Fruit fly (Drosophila melanogaster) whole organism, embryonic: ENCODE data around the gene Cul6.

Source experiments
- Aef1 ChIP-seq: fragments of 200-800 bp; sonication (Bioruptor generic); IDR thresholded peaks from 3 replicates; pipeline ENCODE4 v1.3.6; 2022; ENCODE audit warnings: missing biosample characterization, missing genetic modification characterization
- Atf-2 ChIP-seq: fragments of 200-800 bp; sonication (Bioruptor generic); optimal IDR thresholded peaks from 2 replicates; lab custom pipeline; 2016; ENCODE audit warnings: missing biosample characterization, missing genetic modification characterization
- CG1024 ChIP-seq: fragments of 200-800 bp; sonication (Bioruptor generic); IDR thresholded peaks from 2 replicates; pipeline ENCODE4 v1.3.6; 2022; ENCODE audit warnings: missing biosample characterization, missing genetic modification characterization
- CG10979 ChIP-seq: fragments of 200-800 bp; sonication (Bioruptor generic); optimal IDR thresholded peaks from 2 replicates; lab custom pipeline; 2018; ENCODE audit warnings: missing biosample characterization, mild to moderate bottlenecking, missing genetic modification characterization, moderate library complexity
- CG11456 ChIP-seq: fragments of 200-800 bp; sonication (Bioruptor generic); IDR thresholded peaks from 3 replicates; pipeline ENCODE4 v1.3.6; 2022; ENCODE audit warnings: missing biosample characterization, missing genetic modification characterization
- CG11695 ChIP-seq: fragments of 200-800 bp; sonication (Bioruptor generic); IDR thresholded peaks from 3 replicates; pipeline ENCODE4 v1.3.6; 2022; ENCODE audit warnings: missing biosample characterization, missing genetic modification characterization
- CG12155 ChIP-seq: fragments of 200-800 bp; sonication (Bioruptor generic); optimal IDR thresholded peaks from 3 replicates; lab custom pipeline; 2016; ENCODE audit warnings: missing biosample characterization, missing genetic modification characterization
- CG12219 ChIP-seq: fragments of 200-800 bp; sonication (Bioruptor generic); optimal IDR thresholded peaks from 3 replicates; lab custom pipeline; 2018; ENCODE audit warnings: missing biosample characterization, mild to moderate bottlenecking, missing genetic modification characterization
- CG1233 ChIP-seq: fragments of 200-800 bp; sonication (Bioruptor generic); optimal IDR thresholded peaks from 4 replicates; lab custom pipeline; 2018; ENCODE audit warnings: missing biosample characterization, mild to moderate bottlenecking, missing genetic modification characterization
- CG12769 ChIP-seq: fragments of 200-800 bp; sonication (Bioruptor generic); optimal IDR thresholded peaks from 2 replicates; lab custom pipeline; 2019; ENCODE audit warnings: missing biosample characterization, mild to moderate bottlenecking, missing genetic modification characterization, moderate library complexity
- CG14014 ChIP-seq: fragments of 200-800 bp; sonication (Bioruptor generic); IDR thresholded peaks from 2 replicates; pipeline ENCODE4 v1.3.6; 2022; ENCODE audit warnings: missing biosample characterization, missing genetic modification characterization
- CG14441 ChIP-seq: fragments of 200-800 bp; sonication (Bioruptor generic); IDR thresholded peaks from 2 replicates; pipeline ENCODE4 v1.3.6; 2022; ENCODE audit warnings: missing biosample characterization, missing genetic modification characterization
- CG1603 ChIP-seq: fragments of 200-800 bp; sonication (Bioruptor generic); optimal IDR thresholded peaks from 2 replicates; lab custom pipeline; 2019; ENCODE audit warnings: missing biosample characterization, mild to moderate bottlenecking, missing genetic modification characterization, moderate library complexity
- CG18599 ChIP-seq: fragments of 200-800 bp; sonication (Bioruptor generic); optimal IDR thresholded peaks from 3 replicates; lab custom pipeline; 2017; ENCODE audit warnings: missing biosample characterization, missing genetic modification characterization, mild to moderate bottlenecking, moderate library complexity, missing genetic modification reagents
- CG18619 ChIP-seq: fragments of 200-800 bp; sonication (Bioruptor generic); optimal IDR thresholded peaks from 3 replicates; lab custom pipeline; 2017; ENCODE audit warnings: missing biosample characterization, mild to moderate bottlenecking, missing genetic modification characterization
- CG2678 ChIP-seq: fragments of 200-800 bp; sonication (Bioruptor generic); optimal IDR thresholded peaks from 3 replicates; lab custom pipeline; 2019; ENCODE audit warnings: missing biosample characterization, mild to moderate bottlenecking, missing genetic modification characterization, moderate library complexity
- CG30020 ChIP-seq: fragments of 200-800 bp; optimal IDR thresholded peaks from 2 replicates; lab custom pipeline; 2019; ENCODE audit warnings: missing biosample characterization, mild to moderate bottlenecking, missing genetic modification characterization, moderate library complexity
- CG32532 ChIP-seq: fragments of 200-800 bp; sonication (Bioruptor generic); IDR thresholded peaks from 2 replicates; pipeline ENCODE4 v1.3.6; 2022; ENCODE audit warnings: missing biosample characterization, missing genetic modification characterization
- CG34376 ChIP-seq: fragments of 200-800 bp; sonication (Bioruptor generic); optimal IDR thresholded peaks from 2 replicates; lab custom pipeline; 2018; ENCODE audit warnings: missing biosample characterization, mild to moderate bottlenecking, missing genetic modification characterization
- CG7745 ChIP-seq: fragments of 200-800 bp; sonication (Bioruptor generic); optimal IDR thresholded peaks from 2 replicates; lab custom pipeline; 2018; ENCODE audit warnings: missing biosample characterization, mild to moderate bottlenecking, missing genetic modification characterization, moderate library complexity
- CHES-1-like ChIP-seq: fragments of 200-800 bp; sonication (Bioruptor generic); optimal IDR thresholded peaks from 2 replicates; lab custom pipeline; 2016; ENCODE audit warnings: missing biosample characterization, missing genetic modification characterization
- D ChIP-seq, 2 experiments: fragments of 200-800 bp in 1 of 2; fragments of >200 bp in 1 of 2; sonication (Bioruptor generic) in 1 of 2; optimal IDR thresholded peaks; 2 replicates in 1 of 2; 3 replicates in 1 of 2; lab custom pipeline; 2017; ENCODE audit warnings: mild to moderate bottlenecking in 1 of 2, missing biosample characterization in 1 of 2, missing genetic modification characterization in 1 of 2, missing genetic modification reagents in 1 of 2
- Dfd ChIP-seq, 2 experiments: fragments of >200 bp; optimal IDR thresholded peaks; 2 replicates each; lab custom pipeline; 2017; ENCODE audit warnings: missing biosample characterization in 2 of 2, missing genetic modification characterization in 2 of 2
- Doc3 ChIP-seq: fragments of 200-800 bp; sonication (Bioruptor generic); IDR thresholded peaks from 3 replicates; pipeline ENCODE4 v1.3.6; 2022; ENCODE audit warnings: missing biosample characterization, missing genetic modification characterization; ENCODE audit not compliant: partially characterized antibody
- Drgx ChIP-seq: fragments of 200-800 bp; sonication (Bioruptor generic); IDR thresholded peaks from 2 replicates; pipeline ENCODE4 v1.3.6; 2022; ENCODE audit warnings: missing biosample characterization, missing genetic modification characterization
- Fer1 ChIP-seq: fragments of 200-800 bp; sonication (Bioruptor generic); optimal IDR thresholded peaks from 2 replicates; lab custom pipeline; 2017; ENCODE audit warnings: missing biosample characterization, mild to moderate bottlenecking, missing genetic modification characterization
- Fer3 ChIP-seq: fragments of 200-800 bp; sonication (Bioruptor generic); optimal IDR thresholded peaks from 2 replicates; lab custom pipeline; 2018; ENCODE audit warnings: missing biosample characterization, mild to moderate bottlenecking, missing genetic modification characterization, moderate library complexity
- HLH3B ChIP-seq: fragments of 200-800 bp; sonication (Bioruptor generic); IDR thresholded peaks from 2 replicates; pipeline ENCODE4 v1.3.6; 2022; ENCODE audit warnings: missing biosample characterization, missing genetic modification characterization
- Hmr ChIP-seq: fragments of 200-800 bp; sonication (Bioruptor generic); optimal IDR thresholded peaks from 3 replicates; lab custom pipeline; 2017; ENCODE audit warnings: mild to moderate bottlenecking, missing biosample characterization, missing genetic modification reagents, missing genetic modification characterization
- Hr51 ChIP-seq, 2 experiments: fragments of 200-800 bp; sonication (Bioruptor generic); optimal IDR thresholded peaks; 2 replicates in 1 of 2; 3 replicates in 1 of 2; lab custom pipeline; 2016 to 2018; ENCODE audit warnings: missing biosample characterization in 2 of 2, missing genetic modification characterization in 2 of 2, mild to moderate bottlenecking in 1 of 2, moderate library complexity in 1 of 2
- Hsf ChIP-seq: fragments of 200-800 bp; sonication (Bioruptor generic); optimal IDR thresholded peaks from 3 replicates; lab custom pipeline; 2016; ENCODE audit warnings: missing biosample characterization, missing genetic modification characterization
- NC2β ChIP-seq: fragments of 200-800 bp; sonication (Bioruptor generic); optimal IDR thresholded peaks from 2 replicates; lab custom pipeline; 2016; ENCODE audit warnings: missing biosample characterization, missing genetic modification characterization
- Poxn ChIP-seq: fragments of 200-800 bp; sonication (Bioruptor generic); IDR thresholded peaks from 2 replicates; pipeline ENCODE4 v1.3.6; 2022; ENCODE audit warnings: missing biosample characterization, missing genetic modification characterization
- Sox100B ChIP-seq: fragments of 200-800 bp; sonication (Bioruptor generic); optimal IDR thresholded peaks from 3 replicates; lab custom pipeline; 2018; ENCODE audit warnings: missing biosample characterization, mild to moderate bottlenecking, missing genetic modification characterization
- Sox102F ChIP-seq: fragments of 200-800 bp; sonication (Bioruptor generic); optimal IDR thresholded peaks from 2 replicates; lab custom pipeline; 2018; ENCODE audit warnings: missing biosample characterization, mild to moderate bottlenecking, missing genetic modification characterization, moderate library complexity
- Stat92E ChIP-seq, 3 experiments: fragments of >200 bp in 2 of 3; fragments of 200-800 bp in 1 of 3; sonication (Bioruptor generic) in 1 of 3; optimal IDR thresholded peaks; 2 replicates each; lab custom pipeline; 2017 to 2019; ENCODE audit warnings: missing biosample characterization in 3 of 3, missing genetic modification characterization in 3 of 3, mild to moderate bottlenecking in 1 of 3, moderate library complexity in 1 of 3
- dan ChIP-seq: fragments of 200-800 bp; sonication (Bioruptor generic); IDR thresholded peaks from 2 replicates; pipeline ENCODE4 v1.3.6; 2022; ENCODE audit warnings: missing biosample characterization, missing genetic modification characterization
- dysf ChIP-seq: fragments of 200-800 bp; sonication (Bioruptor generic); IDR thresholded peaks from 3 replicates; pipeline ENCODE4 v1.3.6; 2022; ENCODE audit warnings: missing biosample characterization, missing genetic modification characterization
- grn ChIP-seq: fragments of 200-800 bp; sonication (Bioruptor generic); optimal IDR thresholded peaks from 3 replicates; lab custom pipeline; 2017; ENCODE audit warnings: missing biosample characterization, missing genetic modification characterization
- gsb ChIP-seq: fragments of 200-800 bp; sonication (Bioruptor generic); IDR thresholded peaks from 2 replicates; pipeline ENCODE4 v1.3.6; 2022; ENCODE audit warnings: missing biosample characterization, missing genetic modification characterization
- ind ChIP-seq: fragments of 200-800 bp; sonication (Bioruptor generic); optimal IDR thresholded peaks from 3 replicates; lab custom pipeline; 2016; ENCODE audit warnings: missing biosample characterization, missing genetic modification characterization
- lab ChIP-seq: fragments of 200-800 bp; sonication (Bioruptor generic); optimal IDR thresholded peaks from 3 replicates; lab custom pipeline; 2017; ENCODE audit warnings: missing biosample characterization, missing genetic modification characterization, mild to moderate bottlenecking, moderate library complexity, missing genetic modification reagents
- lilli ChIP-seq: fragments of 200-800 bp; sonication (Bioruptor generic); optimal IDR thresholded peaks from 3 replicates; lab custom pipeline; 2016; ENCODE audit warnings: missing biosample characterization, missing genetic modification characterization
- mirr ChIP-seq: fragments of 200-800 bp; sonication (Bioruptor generic); optimal IDR thresholded peaks from 3 replicates; lab custom pipeline; 2018; ENCODE audit warnings: missing biosample characterization, mild to moderate bottlenecking, missing genetic modification characterization
- phol ChIP-seq: fragments of 200-800 bp; sonication (Bioruptor generic); optimal IDR thresholded peaks from 3 replicates; lab custom pipeline; 2018; ENCODE audit warnings: missing biosample characterization, mild to moderate bottlenecking, missing genetic modification characterization, moderate library complexity
- seq ChIP-seq: fragments of 200-800 bp; sonication (Bioruptor generic); IDR thresholded peaks from 2 replicates; pipeline ENCODE4 v1.3.6; 2022; ENCODE audit warnings: missing biosample characterization, missing genetic modification characterization
- stwl ChIP-seq: fragments of 200-800 bp; sonication (Bioruptor generic); optimal IDR thresholded peaks from 3 replicates; lab custom pipeline; 2018; ENCODE audit warnings: missing biosample characterization, mild to moderate bottlenecking, missing genetic modification characterization, moderate library complexity
- sug ChIP-seq: fragments of 200-800 bp; optimal IDR thresholded peaks from 2 replicates; lab custom pipeline; 2019; ENCODE audit warnings: missing biosample characterization, mild to moderate bottlenecking, missing genetic modification characterization, moderate library complexity
- usp ChIP-seq: fragments of >200 bp; optimal IDR thresholded peaks from 2 replicates; lab custom pipeline; 2017; ENCODE audit warnings: missing biosample characterization, missing genetic modification characterization

The Cul6 gene

dm6 chr3L:13021727-13022126 lies 10.2 kb upstream of the Cul6 start:
- TF ChIP-seq Sox102F (GFP tag; lab: Kevin White, UChicago) (peak; percentile 41), CG30020 (no peak), ind (GFP tag; lab: Kevin White, UChicago) (peak; percentile 8), CG12219 (GFP tag; lab: Kevin White, UChicago) (peak; percentile 2), CG7745 (tag; lab: Kevin White, UChicago) (no peak), CG1603 (tag; lab: Kevin White, UChicago) (peak; percentile 11), Fer3 (tag; lab: Kevin White, UChicago) (peak; percentile 19), Sox100B (GFP tag; lab: Kevin White, UChicago) (peak; percentile 5), CG14014 (GFP tag; lab: Robert Waterston, UW) (0 out of 2 replicates have a peak, but pooled peaks have one; percentile 23), Poxn (GFP tag; lab: Robert Waterston, UW) (no peak), usp (GFP tag; lab: Kevin White, UChicago) (no peak), Atf-2 (GFP tag; lab: Kevin White, UChicago) (peak; percentile 27), CG32532 (GFP tag; lab: Robert Waterston, UW) (peak; percentile 47; the same call in 1 of the 2 replicates), seq (GFP tag; lab: Robert Waterston, UW) (peak; percentile 20; the same call in 1 of the 2 replicates), CG11695 (peak; percentile 61; the same call in 1 of the 3 replicates), lab (GFP tag; lab: Kevin White, UChicago) (peak; percentile 30), phol (tag; lab: Kevin White, UChicago) (peak; percentile 10), CG10979 (tag; lab: Kevin White, UChicago) (peak; percentile 51), Aef1 (peak; percentile 28; the same call in 1 of the 3 replicates), grn (GFP tag; lab: Kevin White, UChicago) (peak; percentile 40), CHES-1-like (peak; percentile 7), Drgx (GFP tag; lab: Robert Waterston, UW) (peak; percentile 47; the same call in 1 of the 2 replicates), CG18599 (peak; percentile 46), CG1024 (GFP tag; lab: Robert Waterston, UW) (no peak), CG2678 (tag; lab: Kevin White, UChicago) (peak; percentile 61), Hmr (GFP tag; lab: Kevin White, UChicago) (peak; percentile 37), CG14441 (GFP tag; lab: Robert Waterston, UW) (0 out of 2 replicates have a peak, but pooled peaks have one; percentile 27), CG34376 (GFP tag; lab: Kevin White, UChicago) (peak; percentile 42), Stat92E (GFP tag; optimal IDR thresholded peaks at IDR 0.05; lab: Kevin White, UChicago) (no peak), NC2β (GFP tag; lab: Kevin White, UChicago) (no peak), CG18619 (GFP tag; lab: Kevin White, UChicago) (peak; percentile 3), lilli (peak; percentile 25), D (optimal IDR thresholded peaks at IDR 0.05; lab: Kevin White, UChicago) (no peak), D (GFP tag; optimal IDR thresholded peaks at IDR 0.05; lab: Kevin White, UChicago) (no peak), Fer1 (GFP tag; lab: Kevin White, UChicago) (peak; percentile 29), CG12155 (GFP tag; lab: Kevin White, UChicago) (peak; percentile 6), gsb (GFP tag; lab: Robert Waterston, UW) (no peak), sug (tag; lab: Kevin White, UChicago) (peak; percentile 71), dan (no peak), CG11456 (GFP tag; lab: Robert Waterston, UW) (no peak), Hr51 (GFP tag; optimal IDR thresholded peaks at IDR 0.05; lab: Kevin White, UChicago) (peak in 1 of 2 experiments; percentile 46), Hsf (GFP tag; lab: Kevin White, UChicago) (peak; percentile 24), mirr (peak; percentile 14), stwl (no peak), CG12769 (tag; lab: Kevin White, UChicago) (peak; percentile 20), Dfd (GFP tag; optimal IDR thresholded peaks at IDR 0.05; lab: Kevin White, UChicago) (no peak), CG1233 (GFP tag; lab: Kevin White, UChicago) (peak; percentile 5), dysf (GFP tag; lab: Robert Waterston, UW) (0 out of 3 replicates have a peak, but pooled peaks have one; percentile 31), HLH3B (GFP tag; lab: Robert Waterston, UW) (peak; percentile 44; the same call in 1 of the 2 replicates), Doc3 (no peak)
